Fruit fly (Drosophila melanogaster) whole organism, embryonic: ENCODE measurements around the gene CG3534.

Experiments
- Aef1 ChIP-seq: fragments of 200-800 bp; sonication (Bioruptor generic); IDR thresholded peaks from 3 replicates; pipeline ENCODE4 v1.3.6; 2022; ENCODE audit warnings: missing biosample characterization, missing genetic modification characterization
- B-H2 ChIP-seq: fragments of 200-800 bp; sonication (Bioruptor generic); optimal IDR thresholded peaks from 2 replicates; lab custom pipeline; 2018; ENCODE audit warnings: missing biosample characterization, mild to moderate bottlenecking, missing genetic modification characterization
- CG10274 ChIP-seq: fragments of 200-800 bp; sonication (Bioruptor generic); optimal IDR thresholded peaks from 3 replicates; lab custom pipeline; 2017; ENCODE audit warnings: missing biosample characterization, mild to moderate bottlenecking, missing genetic modification characterization
- CG11456 ChIP-seq: fragments of 200-800 bp; sonication (Bioruptor generic); IDR thresholded peaks from 3 replicates; pipeline ENCODE4 v1.3.6; 2022; ENCODE audit warnings: missing biosample characterization, missing genetic modification characterization
- CG12071 ChIP-seq: fragments of 200-800 bp; sonication (Bioruptor generic); optimal IDR thresholded peaks from 3 replicates; lab custom pipeline; 2018; ENCODE audit warnings: missing biosample characterization, mild to moderate bottlenecking, missing genetic modification characterization
- CG12236 ChIP-seq: fragments of 200-800 bp; sonication (Bioruptor generic); optimal IDR thresholded peaks from 2 replicates; lab custom pipeline; 2016; ENCODE audit warnings: missing biosample characterization, missing genetic modification characterization
- CG12744 ChIP-seq: fragments of 200-800 bp; sonication (Bioruptor generic); optimal IDR thresholded peaks from 2 replicates; lab custom pipeline; 2016; ENCODE audit warnings: missing biosample characterization, missing genetic modification characterization
- CG13894 ChIP-seq: fragments of 200-800 bp; sonication (Bioruptor generic); optimal IDR thresholded peaks from 3 replicates; lab custom pipeline; 2018; ENCODE audit warnings: missing biosample characterization, mild to moderate bottlenecking, missing genetic modification characterization, moderate library complexity
- CG14710 ChIP-seq: fragments of 200-800 bp; sonication (Bioruptor generic); optimal IDR thresholded peaks from 3 replicates; lab custom pipeline; 2019; ENCODE audit warnings: missing biosample characterization, mild to moderate bottlenecking, missing genetic modification characterization, moderate library complexity
- CG15269 ChIP-seq: fragments of 200-800 bp; sonication (Bioruptor generic); optimal IDR thresholded peaks from 2 replicates; lab custom pipeline; 2018; ENCODE audit warnings: missing biosample characterization, mild to moderate bottlenecking, missing genetic modification characterization, moderate library complexity
- CG16815 ChIP-seq: fragments of 200-800 bp; sonication (Bioruptor generic); optimal IDR thresholded peaks from 3 replicates; lab custom pipeline; 2017; ENCODE audit warnings: missing biosample characterization, mild to moderate bottlenecking, missing genetic modification characterization
- CG17328 ChIP-seq: fragments of 200-800 bp; sonication (Bioruptor generic); IDR thresholded peaks from 2 replicates; pipeline ENCODE4 v1.3.6; 2022; ENCODE audit warnings: missing biosample characterization, missing genetic modification characterization
- CG17568 ChIP-seq: fragments of 200-800 bp; sonication (Bioruptor generic); optimal IDR thresholded peaks from 2 replicates; lab custom pipeline; 2018; ENCODE audit warnings: missing biosample characterization, mild to moderate bottlenecking, missing genetic modification characterization, moderate library complexity
- CG31441 ChIP-seq: fragments of 200-800 bp; sonication (Bioruptor generic); IDR thresholded peaks from 2 replicates; pipeline ENCODE4 v1.3.6; 2022; ENCODE audit warnings: missing biosample characterization, missing genetic modification characterization
- CG3281 ChIP-seq: fragments of 200-800 bp; sonication (Bioruptor generic); optimal IDR thresholded peaks from 3 replicates; lab custom pipeline; 2017; ENCODE audit warnings: missing biosample characterization, mild to moderate bottlenecking, missing genetic modification characterization
- CG4404 ChIP-seq: fragments of 200-800 bp; sonication (Bioruptor generic); IDR thresholded peaks from 2 replicates; pipeline ENCODE4 v1.3.6; 2022; ENCODE audit warnings: missing biosample characterization, missing genetic modification characterization
- CG4424 ChIP-seq: fragments of 200-800 bp; sonication (Bioruptor generic); optimal IDR thresholded peaks from 3 replicates; lab custom pipeline; 2016; ENCODE audit warnings: missing biosample characterization, missing genetic modification characterization
- CG6765 ChIP-seq: fragments of 200-800 bp; sonication (Bioruptor generic); optimal IDR thresholded peaks from 3 replicates; lab custom pipeline; 2017; ENCODE audit warnings: missing biosample characterization, mild to moderate bottlenecking, missing genetic modification characterization
- CG6813 ChIP-seq: fragments of 200-800 bp; sonication (Bioruptor generic); optimal IDR thresholded peaks from 2 replicates; lab custom pipeline; 2017; ENCODE audit warnings: missing biosample characterization, missing genetic modification characterization, mild to moderate bottlenecking, moderate library complexity, missing genetic modification reagents
- CG7839 ChIP-seq: fragments of 200-800 bp; sonication (Bioruptor generic); optimal IDR thresholded peaks from 3 replicates; lab custom pipeline; 2018; ENCODE audit warnings: missing biosample characterization, mild to moderate bottlenecking, missing genetic modification characterization, moderate library complexity
- CG9609 ChIP-seq: fragments of 200-800 bp; sonication (Bioruptor generic); optimal IDR thresholded peaks from 3 replicates; lab custom pipeline; 2016; ENCODE audit warnings: missing biosample characterization, missing genetic modification characterization
- Dll ChIP-seq: fragments of 200-800 bp; sonication (Bioruptor generic); IDR thresholded peaks from 4 replicates; pipeline ENCODE4 v1.3.6; 2022; ENCODE audit warnings: missing biosample characterization, missing genetic modification characterization; ENCODE audit not compliant: partially characterized antibody
- Fer3 ChIP-seq: fragments of 200-800 bp; sonication (Bioruptor generic); optimal IDR thresholded peaks from 2 replicates; lab custom pipeline; 2018; ENCODE audit warnings: missing biosample characterization, mild to moderate bottlenecking, missing genetic modification characterization, moderate library complexity
- Gsc ChIP-seq: fragments of 200-800 bp; sonication (Bioruptor generic); IDR thresholded peaks from 2 replicates; pipeline ENCODE4 v1.3.6; 2022; ENCODE audit warnings: missing biosample characterization, missing genetic modification characterization
- Gug ChIP-seq: fragments of 200-800 bp; sonication (Bioruptor generic); IDR thresholded peaks from 4 replicates; pipeline ENCODE4 v1.3.6; 2022; ENCODE audit warnings: missing biosample characterization, missing genetic modification characterization
- HLHmδ ChIP-seq: fragments of 200-800 bp; sonication (Bioruptor generic); optimal IDR thresholded peaks from 2 replicates; lab custom pipeline; 2018; ENCODE audit warnings: missing biosample characterization, mild to moderate bottlenecking, missing genetic modification characterization, moderate library complexity
- NK7.1 ChIP-seq: fragments of 200-800 bp; sonication (Bioruptor generic); optimal IDR thresholded peaks from 3 replicates; lab custom pipeline; 2016; ENCODE audit warnings: missing biosample characterization, missing genetic modification characterization
- Nf-YC ChIP-seq: fragments of 200-800 bp; optimal IDR thresholded peaks from 3 replicates; lab custom pipeline; 2019; ENCODE audit warnings: missing biosample characterization, mild to moderate bottlenecking, missing genetic modification characterization, moderate library complexity
- NfI ChIP-seq: fragments of 200-800 bp; sonication (Bioruptor generic); optimal IDR thresholded peaks from 3 replicates; lab custom pipeline; 2018; ENCODE audit warnings: missing biosample characterization, mild to moderate bottlenecking, missing genetic modification characterization, moderate library complexity
- PHDP ChIP-seq: fragments of 200-800 bp; sonication (Bioruptor generic); optimal IDR thresholded peaks from 3 replicates; lab custom pipeline; 2018; ENCODE audit warnings: missing biosample characterization, mild to moderate bottlenecking, missing genetic modification characterization, moderate library complexity
- Pdp1 ChIP-seq, 2 experiments: fragments of 200-800 bp; sonication (Bioruptor generic); optimal IDR thresholded peaks; 3 replicates each; lab custom pipeline; 2016; ENCODE audit warnings: missing biosample characterization in 2 of 2, missing genetic modification characterization in 2 of 2, mild to moderate bottlenecking in 1 of 2, moderate library complexity in 1 of 2
- Rfx ChIP-seq: fragments of 200-800 bp; sonication (Bioruptor generic); IDR thresholded peaks from 2 replicates; pipeline ENCODE4 v1.3.6; 2022; ENCODE audit warnings: missing biosample characterization, missing genetic modification characterization
- Spps ChIP-seq: fragments of 200-800 bp; sonication (Bioruptor generic); optimal IDR thresholded peaks from 2 replicates; lab custom pipeline; 2018; ENCODE audit warnings: missing biosample characterization, mild to moderate bottlenecking, missing genetic modification characterization
- bab2 ChIP-seq: fragments of 200-800 bp; sonication (Bioruptor generic); optimal IDR thresholded peaks from 2 replicates; lab custom pipeline; 2016; ENCODE audit warnings: missing biosample characterization, missing genetic modification characterization
- chinmo ChIP-seq: fragments of 200-800 bp; sonication (Bioruptor generic); IDR thresholded peaks from 4 replicates; pipeline ENCODE4 v1.3.6; 2022; ENCODE audit warnings: missing biosample characterization, missing genetic modification characterization; ENCODE audit not compliant: partially characterized antibody
- dysf ChIP-seq: fragments of 200-800 bp; sonication (Bioruptor generic); IDR thresholded peaks from 3 replicates; pipeline ENCODE4 v1.3.6; 2022; ENCODE audit warnings: missing biosample characterization, missing genetic modification characterization
- emc ChIP-seq: fragments of 200-800 bp; sonication (Bioruptor generic); optimal IDR thresholded peaks from 2 replicates; lab custom pipeline; 2016; ENCODE audit warnings: missing biosample characterization, missing genetic modification characterization
- ewg ChIP-seq: fragments of 200-800 bp; sonication (Bioruptor generic); optimal IDR thresholded peaks from 3 replicates; lab custom pipeline; 2017; ENCODE audit warnings: mild to moderate bottlenecking, missing biosample characterization, missing genetic modification reagents, missing genetic modification characterization
- fd3F ChIP-seq: fragments of 200-800 bp; sonication (Bioruptor generic); optimal IDR thresholded peaks from 2 replicates; lab custom pipeline; 2018; ENCODE audit warnings: missing biosample characterization, mild to moderate bottlenecking, missing genetic modification characterization, moderate library complexity
- fu2 ChIP-seq: fragments of 200-800 bp; sonication (Bioruptor generic); optimal IDR thresholded peaks from 2 replicates; lab custom pipeline; 2016; ENCODE audit warnings: missing biosample characterization, missing genetic modification characterization
- grau ChIP-seq: fragments of 200-800 bp; optimal IDR thresholded peaks from 3 replicates; lab custom pipeline; 2019; ENCODE audit warnings: missing biosample characterization, mild to moderate bottlenecking, missing genetic modification characterization, moderate library complexity
- odd ChIP-seq: fragments of 200-800 bp; sonication (Bioruptor generic); optimal IDR thresholded peaks from 2 replicates; lab custom pipeline; 2017; ENCODE audit warnings: missing biosample characterization, mild to moderate bottlenecking, missing genetic modification characterization
- pan ChIP-seq, 4 experiments: fragments of >200 bp in 3 of 4; fragments of 200-800 bp in 1 of 4; sonication (Bioruptor generic) in 1 of 4; optimal IDR thresholded peaks in 3 of 4; IDR thresholded peaks in 1 of 4; 2 replicates each; pipeline versions ENCODE4 v1.3.6 to Lab custom; 2017 to 2022; ENCODE audit warnings: missing biosample characterization in 2 of 4, missing genetic modification characterization in 2 of 4, mixed read lengths in 1 of 4
- pnt ChIP-seq: fragments of 200-800 bp; sonication (Bioruptor generic); optimal IDR thresholded peaks from 3 replicates; lab custom pipeline; 2016; ENCODE audit warnings: missing biosample characterization, missing genetic modification characterization
- tap ChIP-seq: fragments of 200-800 bp; optimal IDR thresholded peaks from 3 replicates; lab custom pipeline; 2019; ENCODE audit warnings: missing biosample characterization, mild to moderate bottlenecking, missing genetic modification characterization, moderate library complexity
- ttk ChIP-seq: fragments of 200-800 bp; sonication (Bioruptor generic); IDR thresholded peaks from 2 replicates; pipeline ENCODE4 v2.1.2; 2022; ENCODE audit warnings: missing biosample characterization, missing genetic modification characterization
- unpg ChIP-seq: fragments of 200-800 bp; sonication (Bioruptor generic); optimal IDR thresholded peaks from 3 replicates; lab custom pipeline; 2018; ENCODE audit warnings: missing biosample characterization, mild to moderate bottlenecking, missing genetic modification characterization, moderate library complexity
- wek ChIP-seq: fragments of 200-800 bp; sonication (Bioruptor generic); optimal IDR thresholded peaks from 3 replicates; lab custom pipeline; 2018; ENCODE audit warnings: missing biosample characterization, mild to moderate bottlenecking, missing genetic modification characterization, moderate library complexity

Gene CG3534

dm6 chr3R:17003468-17003867 is 7.2 kb downstream of the CG3534 start:
- TF ChIP-seq CG4424 (GFP tag; lab: Kevin White, UChicago): no peak
- TF ChIP-seq fu2 (GFP tag; lab: Kevin White, UChicago): no peak
- no peak for TF ChIP-seq CG16815 (GFP tag; lab: Kevin White, UChicago)
- no peak for TF ChIP-seq CG17328 (GFP tag; lab: Robert Waterston, UW)
- no peak for TF ChIP-seq Gug (GFP tag; lab: Robert Waterston, UW)
- TF ChIP-seq CG9609 (GFP tag; lab: Kevin White, UChicago): no peak
- TF ChIP-seq CG17568 (GFP tag; lab: Kevin White, UChicago): no peak
- TF ChIP-seq CG4404: no peak
- no peak for TF ChIP-seq chinmo (GFP tag; lab: Robert Waterston, UW)
- no peak for TF ChIP-seq HLHmδ (GFP tag; lab: Kevin White, UChicago)
- TF ChIP-seq Fer3 (tag; lab: Kevin White, UChicago): no peak
- TF ChIP-seq Nf-YC (tag; lab: Kevin White, UChicago): no peak
- no peak for TF ChIP-seq dysf (GFP tag; lab: Robert Waterston, UW)
- no peak for TF ChIP-seq Dll (GFP tag; lab: Robert Waterston, UW)
- TF ChIP-seq Aef1 (GFP tag; lab: Robert Waterston, UW): no peak

dm6 chr3R:17007336-17007735 is 11.1 kb downstream of the CG3534 start:
- TF ChIP-seq ewg (GFP tag; lab: Kevin White, UChicago): no peak
- TF ChIP-seq CG7839: peak; percentile 31
- TF ChIP-seq Spps (tag; lab: Kevin White, UChicago): no peak
- peak; percentile 17 for TF ChIP-seq CG6813 (GFP tag; lab: Kevin White, UChicago)
- peak; percentile 27 for TF ChIP-seq CG6765 (GFP tag; lab: Kevin White, UChicago)
- peak; percentile 71 for TF ChIP-seq CG15269 (tag; lab: Kevin White, UChicago)
- peak; percentile 64 for TF ChIP-seq CG17568 (GFP tag; lab: Kevin White, UChicago)
- peak; percentile 26 for TF ChIP-seq B-H2 (GFP tag; lab: Kevin White, UChicago)
- no peak for TF ChIP-seq ttk (GFP tag; lab: Robert Waterston, UW)
- TF ChIP-seq pnt (GFP tag; lab: Kevin White, UChicago): no peak
- peak; percentile 12 for TF ChIP-seq wek (GFP tag; lab: Kevin White, UChicago)
- no peak for TF ChIP-seq pan (optimal IDR thresholded peaks at IDR 0.05; lab: Kevin White, UChicago)
- TF ChIP-seq pan (GFP tag; optimal IDR thresholded peaks at IDR 0.05 in 1 of 2, IDR thresholded peaks at IDR 0.05 in 1 of 2): peak in 1 of 2 experiments; percentile 12
- peak; percentile 26 for TF ChIP-seq Fer3 (tag; lab: Kevin White, UChicago)
- no peak for TF ChIP-seq CG11456 (GFP tag; lab: Robert Waterston, UW)
- no peak for TF ChIP-seq grau
- no peak for TF ChIP-seq NK7.1 (GFP tag; lab: Kevin White, UChicago)
- no peak for TF ChIP-seq Rfx (GFP tag; lab: Robert Waterston, UW)
- peak; percentile 36 for TF ChIP-seq CG3281 (GFP tag; lab: Kevin White, UChicago)
- 0 out of 2 replicates have a peak, but pooled peaks have one; percentile 11 for TF ChIP-seq CG31441 (GFP tag; lab: Robert Waterston, UW)
- TF ChIP-seq CG12071 (GFP tag; lab: Kevin White, UChicago): peak; percentile 64
- TF ChIP-seq unpg: peak; percentile 56
- peak; percentile 60 for TF ChIP-seq PHDP (tag; lab: Kevin White, UChicago)
- no peak for TF ChIP-seq CG14710 (tag; lab: Kevin White, UChicago)
- no peak for TF ChIP-seq emc (GFP tag; lab: Kevin White, UChicago)
- no peak for TF ChIP-seq CG10274 (GFP tag; lab: Kevin White, UChicago)
- no peak for TF ChIP-seq CG12236 (GFP tag; lab: Kevin White, UChicago)
- TF ChIP-seq fd3F (GFP tag; lab: Kevin White, UChicago): peak; percentile 30
- no peak for TF ChIP-seq bab2 (GFP tag; lab: Kevin White, UChicago)
- TF ChIP-seq CG12744 (GFP tag; lab: Kevin White, UChicago): no peak
- peak; percentile 4 for TF ChIP-seq odd (GFP tag; lab: Kevin White, UChicago)
- peak; percentile 33 for TF ChIP-seq tap (tag; lab: Kevin White, UChicago)
- no peak for TF ChIP-seq Gsc
- TF ChIP-seq CG13894 (tag; lab: Kevin White, UChicago): peak; percentile 60
- TF ChIP-seq NfI (GFP tag; lab: Kevin White, UChicago): peak; percentile 31
- TF ChIP-seq Pdp1 (GFP tag; optimal IDR thresholded peaks at IDR 0.05; lab: Kevin White, UChicago): peak in 1 of 2 experiments; percentile 40
